Fruit fly (Drosophila melanogaster) whole organism, embryonic: ENCODE measurements around the gene CG32554.

ENCODE experiments used
- Aef1 ChIP-seq: fragments of 200-800 bp; sonication (Bioruptor generic); IDR thresholded peaks from 3 replicates; pipeline ENCODE4 v1.3.6; 2022; ENCODE audit warnings: missing biosample characterization, missing genetic modification characterization
- Blimp-1 ChIP-seq: fragments of 200-800 bp; sonication (Bioruptor generic); optimal IDR thresholded peaks from 3 replicates; lab custom pipeline; 2018; ENCODE audit warnings: missing biosample characterization, missing genetic modification characterization, mild to moderate bottlenecking, moderate library complexity, missing genetic modification reagents
- CG10209 ChIP-seq: fragments of 200-800 bp; sonication (Bioruptor generic); optimal IDR thresholded peaks from 3 replicates; lab custom pipeline; 2017; ENCODE audit warnings: missing biosample characterization, mild to moderate bottlenecking, missing genetic modification characterization, missing genetic modification reagents
- CG13894 ChIP-seq: fragments of 200-800 bp; sonication (Bioruptor generic); optimal IDR thresholded peaks from 3 replicates; lab custom pipeline; 2018; ENCODE audit warnings: missing biosample characterization, mild to moderate bottlenecking, missing genetic modification characterization, moderate library complexity
- CG14441 ChIP-seq: fragments of 200-800 bp; sonication (Bioruptor generic); IDR thresholded peaks from 2 replicates; pipeline ENCODE4 v1.3.6; 2022; ENCODE audit warnings: missing biosample characterization, missing genetic modification characterization
- CG14667 ChIP-seq: fragments of 200-800 bp; sonication (Bioruptor generic); IDR thresholded peaks from 2 replicates; pipeline ENCODE4 v1.3.6; 2022; ENCODE audit warnings: missing biosample characterization, missing genetic modification characterization
- CG14965 ChIP-seq: fragments of 200-800 bp; sonication (Bioruptor generic); optimal IDR thresholded peaks from 2 replicates; lab custom pipeline; 2016; ENCODE audit warnings: missing biosample characterization, missing genetic modification characterization, borderline replicate concordance
- CG15479 ChIP-seq: fragments of 200-800 bp; sonication (Bioruptor generic); optimal IDR thresholded peaks from 3 replicates; lab custom pipeline; 2019; ENCODE audit warnings: missing biosample characterization, mild to moderate bottlenecking, missing genetic modification characterization, moderate library complexity
- CG1602 ChIP-seq: fragments of 200-800 bp; sonication (Bioruptor generic); optimal IDR thresholded peaks from 3 replicates; lab custom pipeline; 2016; ENCODE audit warnings: missing biosample characterization, missing genetic modification characterization
- CG1647 ChIP-seq: fragments of 200-800 bp; sonication (Bioruptor generic); optimal IDR thresholded peaks from 3 replicates; lab custom pipeline; 2016; ENCODE audit warnings: missing biosample characterization, missing genetic modification characterization
- CG16779 ChIP-seq: fragments of 200-800 bp; sonication (Bioruptor generic); IDR thresholded peaks from 2 replicates; pipeline ENCODE4 v1.3.6; 2022; ENCODE audit warnings: missing biosample characterization, missing genetic modification characterization
- CG16813 ChIP-seq: fragments of 200-800 bp; sonication (Bioruptor generic); IDR thresholded peaks from 3 replicates; pipeline ENCODE4 v1.3.6; 2022; ENCODE audit warnings: missing biosample characterization, missing genetic modification characterization; ENCODE audit not compliant: partially characterized antibody
- CG17359 ChIP-seq: fragments of 200-800 bp; sonication (Bioruptor generic); optimal IDR thresholded peaks from 3 replicates; lab custom pipeline; 2018; ENCODE audit warnings: missing biosample characterization, mild to moderate bottlenecking, missing genetic modification characterization, moderate library complexity
- CG17612 ChIP-seq: fragments of 200-800 bp; sonication (Bioruptor generic); IDR thresholded peaks from 2 replicates; pipeline ENCODE4 v1.3.6; 2022; ENCODE audit warnings: missing biosample characterization, missing genetic modification characterization
- CG2678 ChIP-seq: fragments of 200-800 bp; sonication (Bioruptor generic); optimal IDR thresholded peaks from 3 replicates; lab custom pipeline; 2019; ENCODE audit warnings: missing biosample characterization, mild to moderate bottlenecking, missing genetic modification characterization, moderate library complexity
- CG2712 ChIP-seq: fragments of 200-800 bp; optimal IDR thresholded peaks from 3 replicates; lab custom pipeline; 2019; ENCODE audit warnings: missing biosample characterization, mild to moderate bottlenecking, missing genetic modification characterization, moderate library complexity
- CG34224 ChIP-seq: fragments of 200-800 bp; sonication (Bioruptor generic); IDR thresholded peaks from 3 replicates; pipeline ENCODE4 v1.3.6; 2022; ENCODE audit warnings: missing biosample characterization, missing genetic modification characterization; ENCODE audit not compliant: partially characterized antibody
- CG34422 ChIP-seq: fragments of 200-800 bp; sonication (Bioruptor generic); IDR thresholded peaks from 3 replicates; pipeline ENCODE4 v1.3.6; 2022; ENCODE audit warnings: missing biosample characterization, missing genetic modification characterization
- CG42726 ChIP-seq: fragments of 200-800 bp; sonication (Bioruptor generic); IDR thresholded peaks from 2 replicates; pipeline ENCODE4 v1.3.6; 2022; ENCODE audit warnings: missing biosample characterization, missing genetic modification characterization; ENCODE audit not compliant: partially characterized antibody
- CG4328 ChIP-seq: fragments of 200-800 bp; sonication (Bioruptor generic); optimal IDR thresholded peaks from 3 replicates; lab custom pipeline; 2017; ENCODE audit warnings: missing biosample characterization, missing genetic modification reagents, missing genetic modification characterization
- CG4424 ChIP-seq: fragments of 200-800 bp; sonication (Bioruptor generic); optimal IDR thresholded peaks from 3 replicates; lab custom pipeline; 2016; ENCODE audit warnings: missing biosample characterization, missing genetic modification characterization
- CG8281 ChIP-seq: fragments of 200-800 bp; sonication (Bioruptor generic); optimal IDR thresholded peaks from 2 replicates; lab custom pipeline; 2018; ENCODE audit warnings: missing biosample characterization, mild to moderate bottlenecking, missing genetic modification characterization, moderate library complexity
- Dad ChIP-seq: fragments of 200-800 bp; sonication (Bioruptor generic); optimal IDR thresholded peaks from 3 replicates; lab custom pipeline; 2016; ENCODE audit warnings: missing biosample characterization, missing genetic modification characterization
- MESR4 ChIP-seq: fragments of 200-800 bp; sonication (Bioruptor generic); optimal IDR thresholded peaks from 2 replicates; lab custom pipeline; 2018; ENCODE audit warnings: missing biosample characterization, mild to moderate bottlenecking, missing genetic modification characterization, moderate library complexity
- Mad ChIP-seq: fragments of 200-800 bp; sonication (Bioruptor generic); optimal IDR thresholded peaks from 2 replicates; lab custom pipeline; 2016; ENCODE audit warnings: missing biosample characterization, missing genetic modification characterization
- Sin3A ChIP-seq: fragments of >200 bp; optimal IDR thresholded peaks from 2 replicates; lab custom pipeline; 2018
- Taf1 ChIP-seq: fragments of 200-800 bp; sonication (Bioruptor generic); IDR thresholded peaks from 2 replicates; pipeline ENCODE4 v1.3.6; 2022; ENCODE audit warnings: missing biosample characterization, missing genetic modification characterization
- Vsx1 ChIP-seq: fragments of 200-800 bp; sonication (Bioruptor generic); optimal IDR thresholded peaks from 2 replicates; lab custom pipeline; 2017; ENCODE audit warnings: missing biosample characterization, mild to moderate bottlenecking, missing genetic modification characterization, missing genetic modification reagents
- Xbp1 ChIP-seq: fragments of 200-800 bp; sonication (Bioruptor generic); optimal IDR thresholded peaks from 3 replicates; lab custom pipeline; 2016; ENCODE audit warnings: missing biosample characterization, mild to moderate bottlenecking, missing genetic modification characterization
- bowl ChIP-seq: fragments of 200-800 bp; sonication (Bioruptor generic); IDR thresholded peaks from 2 replicates; pipeline ENCODE4 v1.3.6; 2022; ENCODE audit warnings: missing biosample characterization, missing genetic modification characterization
- bsh ChIP-seq, 2 experiments: fragments of 200-800 bp; sonication (Bioruptor generic); optimal IDR thresholded peaks; 2 replicates each; lab custom pipeline; 2017 to 2018; ENCODE audit warnings: mild to moderate bottlenecking in 2 of 2, missing biosample characterization in 2 of 2, missing genetic modification characterization in 2 of 2, moderate library complexity in 1 of 2
- cg ChIP-seq: fragments of 200-800 bp; sonication (Bioruptor generic); optimal IDR thresholded peaks from 3 replicates; lab custom pipeline; 2019; ENCODE audit warnings: missing biosample characterization, mild to moderate bottlenecking, missing genetic modification characterization, moderate library complexity
- croc ChIP-seq: fragments of 200-800 bp; sonication (Bioruptor generic); conservative IDR thresholded peaks from 3 replicates; pipeline ENCODE4 v1.3.6; 2022; ENCODE audit warnings: missing biosample characterization, missing genetic modification characterization
- dati ChIP-seq: fragments of 200-800 bp; sonication (Bioruptor generic); IDR thresholded peaks from 2 replicates; pipeline ENCODE4 v1.3.6; 2022; ENCODE audit warnings: missing biosample characterization, missing genetic modification characterization
- gsb ChIP-seq: fragments of 200-800 bp; sonication (Bioruptor generic); IDR thresholded peaks from 2 replicates; pipeline ENCODE4 v1.3.6; 2022; ENCODE audit warnings: missing biosample characterization, missing genetic modification characterization
- gt ChIP-seq: fragments of 200-800 bp; sonication (Bioruptor generic); IDR thresholded peaks from 2 replicates; pipeline ENCODE4 v1.3.6; 2022; ENCODE audit warnings: missing biosample characterization, missing genetic modification characterization
- hb ChIP-seq: fragments of 200-800 bp; sonication (Bioruptor generic); IDR thresholded peaks from 3 replicates; pipeline ENCODE4 v1.3.6; 2022; ENCODE audit warnings: missing biosample characterization, missing genetic modification characterization; ENCODE audit not compliant: partially characterized antibody
- insv ChIP-seq, 2 experiments: fragments of 200-800 bp; sonication (Bioruptor generic); optimal IDR thresholded peaks; 3 replicates each; lab custom pipeline; 2016 to 2018; ENCODE audit warnings: missing biosample characterization in 2 of 2, missing genetic modification characterization in 2 of 2
- jumu ChIP-seq: fragments of 200-800 bp; sonication (Bioruptor generic); optimal IDR thresholded peaks from 3 replicates; lab custom pipeline; 2016; ENCODE audit warnings: missing biosample characterization, missing genetic modification characterization
- kni ChIP-seq: fragments of 200-800 bp; sonication (Bioruptor generic); optimal IDR thresholded peaks from 3 replicates; lab custom pipeline; 2017; ENCODE audit warnings: mild to moderate bottlenecking, missing biosample characterization, missing genetic modification reagents, missing genetic modification characterization
- mirr ChIP-seq: fragments of 200-800 bp; sonication (Bioruptor generic); optimal IDR thresholded peaks from 3 replicates; lab custom pipeline; 2018; ENCODE audit warnings: missing biosample characterization, mild to moderate bottlenecking, missing genetic modification characterization
- org-1 ChIP-seq: fragments of 200-800 bp; sonication (Bioruptor generic); optimal IDR thresholded peaks from 2 replicates; lab custom pipeline; 2017; ENCODE audit warnings: missing biosample characterization, missing genetic modification characterization
- pan ChIP-seq, 4 experiments: fragments of >200 bp in 3 of 4; fragments of 200-800 bp in 1 of 4; sonication (Bioruptor generic) in 1 of 4; optimal IDR thresholded peaks in 3 of 4; IDR thresholded peaks in 1 of 4; 2 replicates each; pipeline versions ENCODE4 v1.3.6 to Lab custom; 2017 to 2022; ENCODE audit warnings: missing biosample characterization in 2 of 4, missing genetic modification characterization in 2 of 4, mixed read lengths in 1 of 4
- sr ChIP-seq: fragments of 200-800 bp; sonication (Bioruptor generic); IDR thresholded peaks from 3 replicates; pipeline ENCODE4 v1.3.6; 2022; ENCODE audit warnings: missing biosample characterization, missing genetic modification characterization
- tna ChIP-seq: fragments of 200-800 bp; sonication (Bioruptor generic); IDR thresholded peaks from 2 replicates; pipeline ENCODE4 v1.3.6; 2022; ENCODE audit warnings: missing biosample characterization, missing genetic modification characterization; ENCODE audit not compliant: partially characterized antibody

Gene CG32554

DNA sequence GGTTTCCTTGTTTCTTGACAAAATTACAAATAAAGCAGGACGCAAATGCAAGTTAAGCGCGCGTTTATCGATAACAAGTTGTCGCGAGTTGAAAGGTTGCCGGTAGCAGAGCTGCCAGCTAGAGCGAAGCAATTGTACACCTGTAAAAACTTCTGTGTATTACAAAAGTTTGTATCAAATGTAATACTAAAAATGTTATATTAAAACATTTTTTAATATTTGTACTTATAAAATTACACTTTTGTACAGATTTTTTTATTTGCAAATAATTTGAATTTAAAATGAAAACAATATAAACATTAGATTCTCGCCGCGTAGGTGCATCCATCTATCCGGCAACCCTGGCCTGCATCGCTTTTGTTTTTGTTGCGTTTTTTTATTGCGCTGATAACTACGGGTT, 7.9 kb downstream of the CG32554 start, which contains the start of the genes CG8142 and Ucp4A (continued):
- peak; percentile 52 for TF ChIP-seq mirr
- TF ChIP-seq insv (GFP tag; optimal IDR thresholded peaks at IDR 0.05; lab: Kevin White, UChicago) = peak in 1 of 2 experiments; percentile 56
- peak; percentile 93 for TF ChIP-seq CG17359 (tag; lab: Kevin White, UChicago)
- peak; percentile 82 for TF ChIP-seq bowl (GFP tag; lab: Robert Waterston, UW)
- peak; percentile 97 for TF ChIP-seq CG34422
- no peak for TF ChIP-seq CG14965
- peak; percentile 68 for TF ChIP-seq Vsx1 (GFP tag; lab: Kevin White, UChicago)
- peak; percentile 79 for TF ChIP-seq CG17612 (GFP tag; lab: Robert Waterston, UW)
- TF ChIP-seq gt (GFP tag; lab: Robert Waterston, UW) = peak; percentile 85
- TF ChIP-seq Dad (GFP tag; lab: Kevin White, UChicago) = peak; percentile 24
- TF ChIP-seq MESR4 (GFP tag; lab: Kevin White, UChicago) = no peak
- no peak for TF ChIP-seq cg
- peak; percentile 70 for TF ChIP-seq org-1
- TF ChIP-seq CG1602 = peak; percentile 94
- TF ChIP-seq CG15479 (GFP tag; lab: Kevin White, UChicago) = no peak
- TF ChIP-seq CG10209 (GFP tag; lab: Kevin White, UChicago) = peak; percentile 93
- TF ChIP-seq kni = peak; percentile 75
- TF ChIP-seq CG4424 (GFP tag; lab: Kevin White, UChicago) = peak; percentile 91
- no peak for TF ChIP-seq pan (optimal IDR thresholded peaks at IDR 0.05; lab: Kevin White, UChicago)
- peak in 1 of 2 experiments; percentile 98 for TF ChIP-seq pan (GFP tag; optimal IDR thresholded peaks at IDR 0.05 in 1 of 2, IDR thresholded peaks at IDR 0.05 in 1 of 2)
- peak; percentile 86 for TF ChIP-seq CG16779 (GFP tag; lab: Robert Waterston, UW)
- TF ChIP-seq CG34224 (GFP tag; lab: Robert Waterston, UW) = 0 out of 3 replicates have a peak, but pooled peaks have one; percentile 12
- TF ChIP-seq tna = no peak
- peak; percentile 94 for TF ChIP-seq Xbp1 (GFP tag; lab: Kevin White, UChicago)
- no peak for TF ChIP-seq CG42726
- TF ChIP-seq CG1647 (GFP tag; lab: Kevin White, UChicago) = peak; percentile 65
- no peak for TF ChIP-seq hb (GFP tag; lab: Robert Waterston, UW)
- peak; percentile 85 for TF ChIP-seq CG4328 (GFP tag; lab: Kevin White, UChicago)
- peak; percentile 83 for TF ChIP-seq CG13894 (tag; lab: Kevin White, UChicago)
- TF ChIP-seq gsb (GFP tag; lab: Robert Waterston, UW) = peak; percentile 88
- TF ChIP-seq bsh (GFP tag; optimal IDR thresholded peaks at IDR 0.05; lab: Kevin White, UChicago) = peak; percentile 21 to 92
- TF ChIP-seq Aef1 (GFP tag; lab: Robert Waterston, UW) = peak; percentile 96
- TF ChIP-seq Mad (GFP tag; lab: Kevin White, UChicago) = peak; percentile 72
- peak; percentile 97 for TF ChIP-seq CG14441
- TF ChIP-seq dati (GFP tag; lab: Robert Waterston, UW) = peak; percentile 68
- peak; percentile 94 for TF ChIP-seq CG2678 (tag; lab: Kevin White, UChicago)
- 0 out of 3 replicates have a peak, but pooled peaks have one; percentile 41 for TF ChIP-seq CG16813 (GFP tag; lab: Robert Waterston, UW)
- peak; percentile 96 for TF ChIP-seq CG14667
- peak; percentile 89 for TF ChIP-seq Blimp-1
- TF ChIP-seq CG8281 (tag; lab: Kevin White, UChicago) = peak; percentile 66
- peak; percentile 10 for TF ChIP-seq Sin3A (lab: Kevin White, UChicago)
- peak; percentile 87 for TF ChIP-seq Taf1 (GFP tag; lab: Robert Waterston, UW)
- peak; percentile 94 for TF ChIP-seq CG2712 (tag; lab: Kevin White, UChicago)
- TF ChIP-seq croc (GFP tag; lab: Robert Waterston, UW) = peak; percentile 93
- TF ChIP-seq sr (GFP tag; lab: Robert Waterston, UW) = peak; percentile 43; the same call in 2 of the 3 replicates
- peak; percentile 27 for TF ChIP-seq jumu
